Fruit fly (Drosophila melanogaster): Measurements from ENCODE around the gene CG43886.
A peak's percentile ranks its signal among the peaks of the same experiment; 100 is the strongest.

CG43886 gene

dm6 chr3L:8193016-8193415 is 33.4 kb upstream of the CG43886 start, which contains the start of gene CG7387:
Gene CG7387 (minus strand): TSS chr3L:8193116.
- TF ChIP-seq dsf (GFP tag; optimal IDR thresholded peaks at IDR 0.05; ENCODE audit: borderline replicate concordance) (no peak), lola (GFP tag; optimal IDR thresholded peaks at IDR 0.05) (no peak), Hr78 (GFP tag; optimal IDR thresholded peaks at IDR 0.05) (no peak), dmrt93B (GFP tag; optimal IDR thresholded peaks at IDR 0.05) (no peak), pan (optimal IDR thresholded peaks at IDR 0.05) (no peak), jim (GFP tag; optimal IDR thresholded peaks at IDR 0.05) (no peak), Hnf4 (GFP tag; optimal IDR thresholded peaks at IDR 0.05) (no peak), N (GFP tag; optimal IDR thresholded peaks at IDR 0.05) (no peak), usp (GFP tag; optimal IDR thresholded peaks at IDR 0.05) (no peak), Vsx2 (GFP tag; optimal IDR thresholded peaks at IDR 0.05; ENCODE audit: partially characterized antibody) (no peak)

- TF ChIP-seq rgr (GFP tag; optimal IDR thresholded peaks at IDR 0.05) (peak; percentile 35), woc (GFP tag; optimal IDR thresholded peaks at IDR 0.05) (no peak), dmrt93B (GFP tag; optimal IDR thresholded peaks at IDR 0.05) (no peak), lola (GFP tag; optimal IDR thresholded peaks at IDR 0.05) (no peak), fru (GFP tag; optimal IDR thresholded peaks at IDR 0.05) (no peak), Abd-B (GFP tag; optimal IDR thresholded peaks at IDR 0.05) (no peak), Myc (optimal IDR thresholded peaks at IDR 0.05) (no peak)
Measured at dm6 chr3L:8191042-8191613, 31.6 kb upstream of the CG43886 start, which contains the start of gene MED24. Gene MED24 (plus strand): TSS chr3L:8191270.

- TF ChIP-seq CG9705 (GFP tag; optimal IDR thresholded peaks at IDR 0.05) (no peak), Abd-B (GFP tag; optimal IDR thresholded peaks at IDR 0.05) (no peak), OdsH (GFP tag; optimal IDR thresholded peaks at IDR 0.05) (no peak), CrebA (GFP tag; optimal IDR thresholded peaks at IDR 0.05; ENCODE audit: borderline replicate concordance) (no peak), foxo (GFP tag; optimal IDR thresholded peaks at IDR 0.05) (no peak), Myc (optimal IDR thresholded peaks at IDR 0.05) (no peak), GATAd (GFP tag; optimal IDR thresholded peaks at IDR 0.05) (no peak)
Measured at dm6 chr3L:8189234-8189633, 29.7 kb upstream of the CG43886 start.

- TF ChIP-seq ey (GFP tag; optimal IDR thresholded peaks at IDR 0.05) (no peak), foxo (GFP tag; optimal IDR thresholded peaks at IDR 0.05) (no peak), usp (GFP tag; optimal IDR thresholded peaks at IDR 0.05) (no peak), jim (GFP tag; optimal IDR thresholded peaks at IDR 0.05) (no peak), CG32264 (GFP tag; optimal IDR thresholded peaks at IDR 0.05) (no peak), CrebA (GFP tag; optimal IDR thresholded peaks at IDR 0.05; ENCODE audit: borderline replicate concordance) (no peak), lola (GFP tag; optimal IDR thresholded peaks at IDR 0.05) (no peak), HLH106 (tag; optimal IDR thresholded peaks at IDR 0.05) (no peak), Hnf4 (GFP tag; optimal IDR thresholded peaks at IDR 0.05) (no peak), br (GFP tag; optimal IDR thresholded peaks at IDR 0.05) (no peak), sv (GFP tag; optimal IDR thresholded peaks at IDR 0.05) (no peak), Myc (optimal IDR thresholded peaks at IDR 0.05) (no peak), Dif (GFP tag; optimal IDR thresholded peaks at IDR 0.05; ENCODE audit: partially characterized antibody) (no peak), dl (GFP tag; optimal IDR thresholded peaks at IDR 0.05; ENCODE audit: insufficient read depth in 1 of 2, partially characterized antibody in 2 of 2) (no peak)
Measured at dm6 chr3L:8187397-8187811, 27.8 kb upstream of the CG43886 start.

- no peak for TF ChIP-seq Abd-B (GFP tag; optimal IDR thresholded peaks at IDR 0.05)
- peak; percentile 87 for TF ChIP-seq rgr (GFP tag; optimal IDR thresholded peaks at IDR 0.05)
- TF ChIP-seq Hnf4 (GFP tag; optimal IDR thresholded peaks at IDR 0.05): peak; percentile 90
- TF ChIP-seq Jra (GFP tag; optimal IDR thresholded peaks at IDR 0.05): peak; percentile 88
- TF ChIP-seq CG9705 (GFP tag; optimal IDR thresholded peaks at IDR 0.05): peak; percentile 85
- TF ChIP-seq pan (optimal IDR thresholded peaks at IDR 0.05): no peak
- TF ChIP-seq h (GFP tag; optimal IDR thresholded peaks at IDR 0.05): peak; percentile 91
- TF ChIP-seq jim (GFP tag; optimal IDR thresholded peaks at IDR 0.05): peak; percentile 36
- TF ChIP-seq Vsx2 (GFP tag; optimal IDR thresholded peaks at IDR 0.05; ENCODE audit: partially characterized antibody): no peak
- TF ChIP-seq OdsH (GFP tag; optimal IDR thresholded peaks at IDR 0.05): peak; percentile 85
- no peak for TF ChIP-seq dl (GFP tag; optimal IDR thresholded peaks at IDR 0.05; ENCODE audit: insufficient read depth in 1 of 2, partially characterized antibody in 2 of 2)
- peak; percentile 87 for TF ChIP-seq fru (GFP tag; optimal IDR thresholded peaks at IDR 0.05)
- no peak for TF ChIP-seq tai (GFP tag; optimal IDR thresholded peaks at IDR 0.05)
- TF ChIP-seq HLH106 (tag; optimal IDR thresholded peaks at IDR 0.05): peak; percentile 93
- peak in 1 of 2 experiments; percentile 92 for TF ChIP-seq foxo (GFP tag; optimal IDR thresholded peaks at IDR 0.05)
- peak; percentile 74 for TF ChIP-seq GATAd (GFP tag; optimal IDR thresholded peaks at IDR 0.05)
- peak; percentile 49 for TF ChIP-seq Rel (GFP tag; optimal IDR thresholded peaks at IDR 0.05)
- peak; percentile 69 for TF ChIP-seq Rel (tag; optimal IDR thresholded peaks at IDR 0.05)
- peak; percentile 88 for TF ChIP-seq Hr83 (GFP tag; optimal IDR thresholded peaks at IDR 0.05; ENCODE audit: poor library complexity, severe bottlenecking)
- TF ChIP-seq br (GFP tag; optimal IDR thresholded peaks at IDR 0.05): peak; percentile 80
- peak; percentile 91 for TF ChIP-seq woc (GFP tag; optimal IDR thresholded peaks at IDR 0.05)
- peak; percentile 49 for TF ChIP-seq Myc (optimal IDR thresholded peaks at IDR 0.05)
- TF ChIP-seq Dif (GFP tag; optimal IDR thresholded peaks at IDR 0.05; ENCODE audit: partially characterized antibody): peak; percentile 5
- peak; percentile 76 for TF ChIP-seq psq (GFP tag; optimal IDR thresholded peaks at IDR 0.05)
- TF ChIP-seq CG32264 (GFP tag; optimal IDR thresholded peaks at IDR 0.05): peak; percentile 29
- TF ChIP-seq lola (GFP tag; optimal IDR thresholded peaks at IDR 0.05): no peak
- TF ChIP-seq brk (GFP tag; optimal IDR thresholded peaks at IDR 0.05): no peak
- peak; percentile 84 for TF ChIP-seq ey (GFP tag; optimal IDR thresholded peaks at IDR 0.05)
- TF ChIP-seq CrebA (GFP tag; optimal IDR thresholded peaks at IDR 0.05; ENCODE audit: borderline replicate concordance): no peak
Measured at dm6 chr3L:8186627-8187396, 27.2 kb upstream of the CG43886 start, which contains the start of the genes ERR and Atg18a. Gene ERR (minus strand): TSS chr3L:8186671. Gene Atg18a (plus strand): TSS chr3L:8186857.
